Fruit fly (Drosophila melanogaster) whole organism, embryonic: ENCODE data around the gene vas.
A peak's percentile ranks its signal among the peaks of the same experiment; 100 is the strongest.

Source experiments
- Ada2b ChIP-seq: fragments of 200-800 bp; sonication (Bioruptor generic); IDR thresholded peaks from 2 replicates; pipeline ENCODE4 v1.3.6; 2022; ENCODE audit warnings: missing biosample characterization, missing genetic modification characterization
- B-H2 ChIP-seq: fragments of 200-800 bp; sonication (Bioruptor generic); optimal IDR thresholded peaks from 2 replicates; lab custom pipeline; 2018; ENCODE audit warnings: missing biosample characterization, mild to moderate bottlenecking, missing genetic modification characterization
- Blimp-1 ChIP-seq: fragments of 200-800 bp; sonication (Bioruptor generic); optimal IDR thresholded peaks from 3 replicates; lab custom pipeline; 2018; ENCODE audit warnings: missing biosample characterization, missing genetic modification characterization, mild to moderate bottlenecking, moderate library complexity, missing genetic modification reagents
- CG10654 ChIP-seq: fragments of 200-800 bp; sonication (Bioruptor generic); optimal IDR thresholded peaks from 2 replicates; lab custom pipeline; 2016; ENCODE audit warnings: missing biosample characterization, missing genetic modification characterization
- CG14710 ChIP-seq: fragments of 200-800 bp; sonication (Bioruptor generic); optimal IDR thresholded peaks from 3 replicates; lab custom pipeline; 2019; ENCODE audit warnings: missing biosample characterization, mild to moderate bottlenecking, missing genetic modification characterization, moderate library complexity
- CG14965 ChIP-seq: fragments of 200-800 bp; sonication (Bioruptor generic); optimal IDR thresholded peaks from 2 replicates; lab custom pipeline; 2016; ENCODE audit warnings: missing biosample characterization, missing genetic modification characterization, borderline replicate concordance
- CG15696 ChIP-seq: fragments of 200-800 bp; sonication (Bioruptor generic); optimal IDR thresholded peaks from 2 replicates; lab custom pipeline; 2019; ENCODE audit warnings: missing biosample characterization, mild to moderate bottlenecking, missing genetic modification characterization, moderate library complexity
- CG16813 ChIP-seq: fragments of 200-800 bp; sonication (Bioruptor generic); IDR thresholded peaks from 3 replicates; pipeline ENCODE4 v1.3.6; 2022; ENCODE audit warnings: missing biosample characterization, missing genetic modification characterization; ENCODE audit not compliant: partially characterized antibody
- CG16863 ChIP-seq: fragments of 200-800 bp; sonication (Bioruptor generic); optimal IDR thresholded peaks from 3 replicates; lab custom pipeline; 2016; ENCODE audit warnings: missing biosample characterization, missing genetic modification characterization
- CG17385 ChIP-seq: fragments of 200-800 bp; sonication (Bioruptor generic); optimal IDR thresholded peaks from 3 replicates; lab custom pipeline; 2018; ENCODE audit warnings: missing biosample characterization, mild to moderate bottlenecking, missing genetic modification characterization
- CG2120 ChIP-seq: fragments of 200-800 bp; sonication (Bioruptor generic); optimal IDR thresholded peaks from 3 replicates; lab custom pipeline; 2016; ENCODE audit warnings: missing biosample characterization, missing genetic modification characterization
- CG3726 ChIP-seq: fragments of 200-800 bp; sonication (Bioruptor generic); IDR thresholded peaks from 3 replicates; pipeline ENCODE4, ENCODE4 v1.3.6; 2022; ENCODE audit warnings: missing biosample characterization, missing genetic modification characterization
- CG43689 ChIP-seq: fragments of 200-800 bp; sonication (Bioruptor generic); IDR thresholded peaks from 2 replicates; pipeline ENCODE4 v1.3.6; 2022; ENCODE audit warnings: missing biosample characterization, missing genetic modification characterization
- CG4404 ChIP-seq: fragments of 200-800 bp; sonication (Bioruptor generic); IDR thresholded peaks from 2 replicates; pipeline ENCODE4 v1.3.6; 2022; ENCODE audit warnings: missing biosample characterization, missing genetic modification characterization
- CG4424 ChIP-seq: fragments of 200-800 bp; sonication (Bioruptor generic); optimal IDR thresholded peaks from 3 replicates; lab custom pipeline; 2016; ENCODE audit warnings: missing biosample characterization, missing genetic modification characterization
- CG7372 ChIP-seq: fragments of 200-800 bp; sonication (Bioruptor generic); IDR thresholded peaks from 2 replicates; pipeline ENCODE4 v1.3.6; 2022; ENCODE audit warnings: missing biosample characterization, missing genetic modification characterization
- CG9215 ChIP-seq: fragments of 200-800 bp; sonication (Bioruptor generic); IDR thresholded peaks from 2 replicates; pipeline ENCODE4 v1.3.6; 2022; ENCODE audit warnings: missing biosample characterization, missing genetic modification characterization
- CG9797 ChIP-seq: fragments of 200-800 bp; sonication (Bioruptor generic); optimal IDR thresholded peaks from 3 replicates; lab custom pipeline; 2018; ENCODE audit warnings: missing biosample characterization, mild to moderate bottlenecking, missing genetic modification characterization
- CG9932 ChIP-seq: fragments of 200-800 bp; sonication (Bioruptor generic); IDR thresholded peaks from 2 replicates; pipeline ENCODE4 v1.3.6; 2022; ENCODE audit warnings: missing biosample characterization, missing genetic modification characterization
- CHES-1-like ChIP-seq: fragments of 200-800 bp; sonication (Bioruptor generic); optimal IDR thresholded peaks from 2 replicates; lab custom pipeline; 2016; ENCODE audit warnings: missing biosample characterization, missing genetic modification characterization
- D19B ChIP-seq: fragments of 200-800 bp; sonication (Bioruptor generic); optimal IDR thresholded peaks from 2 replicates; lab custom pipeline; 2017; ENCODE audit warnings: missing biosample characterization, mild to moderate bottlenecking, missing genetic modification characterization
- Dp ChIP-seq: fragments of 200-800 bp; sonication (Bioruptor generic); optimal IDR thresholded peaks from 2 replicates; lab custom pipeline; 2018; ENCODE audit warnings: missing biosample characterization, mild to moderate bottlenecking, missing genetic modification characterization, moderate library complexity
- Dref ChIP-seq: fragments of 200-800 bp; sonication (Bioruptor generic); IDR thresholded peaks from 2 replicates; pipeline ENCODE4 v1.3.6; 2022; ENCODE audit warnings: missing biosample characterization, missing genetic modification characterization
- HLHmδ ChIP-seq: fragments of 200-800 bp; sonication (Bioruptor generic); optimal IDR thresholded peaks from 2 replicates; lab custom pipeline; 2018; ENCODE audit warnings: missing biosample characterization, mild to moderate bottlenecking, missing genetic modification characterization, moderate library complexity
- Lhr ChIP-seq: fragments of 200-800 bp; sonication (Bioruptor generic); optimal IDR thresholded peaks from 3 replicates; lab custom pipeline; 2017; ENCODE audit warnings: mild to moderate bottlenecking, missing biosample characterization, missing genetic modification reagents, missing genetic modification characterization
- MESR4 ChIP-seq: fragments of 200-800 bp; sonication (Bioruptor generic); optimal IDR thresholded peaks from 2 replicates; lab custom pipeline; 2018; ENCODE audit warnings: missing biosample characterization, mild to moderate bottlenecking, missing genetic modification characterization, moderate library complexity
- Neu2 ChIP-seq: fragments of 200-800 bp; sonication (Bioruptor generic); optimal IDR thresholded peaks from 3 replicates; lab custom pipeline; 2016; ENCODE audit warnings: missing biosample characterization, missing genetic modification characterization, borderline replicate concordance
- Opbp ChIP-seq: fragments of 200-800 bp; sonication (Bioruptor generic); IDR thresholded peaks from 3 replicates; pipeline ENCODE4 v1.3.6; 2022; ENCODE audit warnings: missing biosample characterization, missing genetic modification characterization; ENCODE audit not compliant: partially characterized antibody
- aop ChIP-seq: fragments of 200-800 bp; sonication (Bioruptor generic); IDR thresholded peaks from 2 replicates; pipeline ENCODE4 v1.3.6; 2022; ENCODE audit warnings: missing biosample characterization, missing genetic modification characterization
- bab2 ChIP-seq: fragments of 200-800 bp; sonication (Bioruptor generic); optimal IDR thresholded peaks from 2 replicates; lab custom pipeline; 2016; ENCODE audit warnings: missing biosample characterization, missing genetic modification characterization
- cad ChIP-seq: fragments of >200 bp; optimal IDR thresholded peaks from 2 replicates; lab custom pipeline; 2017; ENCODE audit warnings: missing biosample characterization, missing genetic modification characterization
- caup ChIP-seq: fragments of 200-800 bp; sonication (Bioruptor generic); optimal IDR thresholded peaks from 3 replicates; lab custom pipeline; 2017; ENCODE audit warnings: missing biosample characterization, mild to moderate bottlenecking, missing genetic modification characterization, moderate library complexity; ENCODE audit not compliant: severe bottlenecking
- dmrt99B ChIP-seq: fragments of 200-800 bp; sonication (Bioruptor generic); optimal IDR thresholded peaks from 2 replicates; lab custom pipeline; 2018; ENCODE audit warnings: missing biosample characterization, mild to moderate bottlenecking, missing genetic modification characterization, moderate library complexity
- ems ChIP-seq: fragments of 200-800 bp; sonication (Bioruptor generic); optimal IDR thresholded peaks from 3 replicates; lab custom pipeline; 2016; ENCODE audit warnings: missing biosample characterization, missing genetic modification characterization
- esg ChIP-seq: fragments of 200-800 bp; sonication (Bioruptor generic); conservative IDR thresholded peaks from 2 replicates; pipeline ENCODE4 v1.3.6; 2022; ENCODE audit warnings: missing biosample characterization, missing genetic modification characterization
- fd102C ChIP-seq: fragments of 200-800 bp; sonication (Bioruptor generic); optimal IDR thresholded peaks from 2 replicates; lab custom pipeline; 2018; ENCODE audit warnings: missing biosample characterization, mild to moderate bottlenecking, missing genetic modification characterization, moderate library complexity
- fd96Cb ChIP-seq: fragments of 200-800 bp; sonication (Bioruptor generic); optimal IDR thresholded peaks from 2 replicates; lab custom pipeline; 2018; ENCODE audit warnings: missing biosample characterization, mild to moderate bottlenecking, missing genetic modification characterization, moderate library complexity
- ftz-f1 ChIP-seq: fragments of 200-800 bp; sonication (Bioruptor generic); optimal IDR thresholded peaks from 2 replicates; lab custom pipeline; 2016; ENCODE audit warnings: missing biosample characterization, missing genetic modification characterization
- ham ChIP-seq: fragments of 200-800 bp; sonication (Bioruptor generic); IDR thresholded peaks from 2 replicates; pipeline ENCODE4 v1.3.6; 2022; ENCODE audit warnings: missing biosample characterization, missing genetic modification characterization
- jing ChIP-seq: fragments of 200-800 bp; sonication (Bioruptor generic); optimal IDR thresholded peaks from 2 replicates; lab custom pipeline; 2018; ENCODE audit warnings: missing biosample characterization, mild to moderate bottlenecking, missing genetic modification characterization
- knrl ChIP-seq: fragments of 200-800 bp; sonication (Bioruptor generic); IDR thresholded peaks from 3 replicates; pipeline ENCODE4 v1.3.6; 2022; ENCODE audit warnings: missing biosample characterization, missing genetic modification characterization; ENCODE audit not compliant: partially characterized antibody
- lmd ChIP-seq: fragments of 200-800 bp; sonication (Bioruptor generic); IDR thresholded peaks from 2 replicates; pipeline ENCODE4 v1.3.6; 2022; ENCODE audit warnings: missing biosample characterization, missing genetic modification characterization
- maf-S ChIP-seq: fragments of 200-800 bp; sonication (Bioruptor generic); optimal IDR thresholded peaks from 2 replicates; lab custom pipeline; 2016; ENCODE audit warnings: missing biosample characterization, missing genetic modification characterization
- mirr ChIP-seq: fragments of 200-800 bp; sonication (Bioruptor generic); optimal IDR thresholded peaks from 3 replicates; lab custom pipeline; 2018; ENCODE audit warnings: missing biosample characterization, mild to moderate bottlenecking, missing genetic modification characterization
- p53 ChIP-seq: fragments of 200-800 bp; sonication (Bioruptor generic); optimal IDR thresholded peaks from 2 replicates; lab custom pipeline; 2016; ENCODE audit warnings: missing biosample characterization, missing genetic modification characterization
- slou ChIP-seq: fragments of 200-800 bp; sonication (Bioruptor generic); optimal IDR thresholded peaks from 3 replicates; lab custom pipeline; 2016; ENCODE audit warnings: missing biosample characterization, missing genetic modification characterization
- wek ChIP-seq: fragments of 200-800 bp; sonication (Bioruptor generic); optimal IDR thresholded peaks from 3 replicates; lab custom pipeline; 2018; ENCODE audit warnings: missing biosample characterization, mild to moderate bottlenecking, missing genetic modification characterization, moderate library complexity
- wor ChIP-seq: fragments of 200-800 bp; sonication (Bioruptor generic); IDR thresholded peaks from 2 replicates; pipeline ENCODE4 v1.3.6; 2022; ENCODE audit warnings: missing biosample characterization, missing genetic modification characterization

The vas gene

DNA sequence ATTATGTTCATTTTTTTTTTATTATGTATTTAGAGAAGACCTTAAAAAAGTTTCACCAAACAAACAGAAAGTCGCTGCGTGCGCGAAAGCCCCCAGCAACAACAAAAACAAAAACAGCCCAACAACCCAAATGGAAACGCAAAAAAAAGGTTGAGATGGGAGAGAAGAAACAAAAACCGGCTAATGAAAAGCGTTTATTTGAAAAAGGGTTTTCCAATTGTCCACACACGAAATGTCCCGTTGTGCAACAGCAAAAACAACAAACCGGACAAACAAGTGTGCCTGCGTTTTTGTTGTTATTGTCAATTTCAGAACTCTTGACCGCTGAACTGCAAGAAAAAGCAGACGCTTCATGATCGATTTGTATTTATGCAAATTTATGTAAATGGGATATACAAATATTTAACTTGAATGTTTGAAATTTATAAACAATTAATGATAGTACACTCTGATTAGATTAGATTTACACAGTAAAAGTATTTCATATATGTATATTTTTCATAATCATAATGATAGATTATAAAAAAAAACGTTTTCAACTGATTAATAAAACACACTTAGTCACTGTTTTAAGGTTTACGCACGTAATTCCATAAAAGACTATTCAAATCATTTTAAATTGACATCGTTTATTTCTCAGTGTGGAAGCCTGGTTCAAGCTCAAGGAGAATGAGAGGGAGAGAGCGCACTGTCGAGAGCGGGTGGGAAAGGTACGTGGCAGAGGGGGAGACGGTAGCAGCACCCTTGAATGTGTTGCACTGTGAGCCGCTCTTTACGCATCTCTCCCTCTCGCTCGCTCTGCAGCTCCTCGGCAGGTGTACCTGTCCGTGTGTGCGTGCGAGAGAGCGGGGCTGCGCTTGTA lies 4.9 kb upstream of the vas start (continued):
- TF ChIP-seq fd102C = no peak
- peak; percentile 86 for TF ChIP-seq dmrt99B
- TF ChIP-seq HLHmδ (GFP tag; lab: Kevin White, UChicago) = peak; percentile 70
- peak; percentile 77 for TF ChIP-seq lmd (GFP tag; lab: Robert Waterston, UW)
- peak; percentile 5 for TF ChIP-seq jing (GFP tag; lab: Kevin White, UChicago)
- TF ChIP-seq B-H2 (GFP tag; lab: Kevin White, UChicago) = no peak
- peak; percentile 79 for TF ChIP-seq CG15696 (tag; lab: Kevin White, UChicago)
- TF ChIP-seq CG7372 (GFP tag; lab: Robert Waterston, UW) = peak; percentile 50; the same call in 1 of the 2 replicates
- TF ChIP-seq Dp (GFP tag; lab: Kevin White, UChicago) = no peak
- no peak for TF ChIP-seq mirr (GFP tag; lab: Kevin White, UChicago)
- 0 out of 3 replicates have a peak, but pooled peaks have one; percentile 21 for TF ChIP-seq Opbp (GFP tag; lab: Robert Waterston, UW)
- TF ChIP-seq p53 (GFP tag; lab: Kevin White, UChicago) = no peak
- no peak for TF ChIP-seq knrl
- peak; percentile 14 for TF ChIP-seq slou (GFP tag; lab: Kevin White, UChicago)
- no peak for TF ChIP-seq MESR4 (GFP tag; lab: Kevin White, UChicago)
- peak; percentile 59 for TF ChIP-seq wor
- TF ChIP-seq caup = peak; percentile 55
- peak; percentile 73 for TF ChIP-seq CG10654 (GFP tag; lab: Kevin White, UChicago)
- no peak for TF ChIP-seq wek
- TF ChIP-seq D19B (GFP tag; lab: Kevin White, UChicago) = peak; percentile 18
- no peak for TF ChIP-seq Neu2 (GFP tag; lab: Kevin White, UChicago)
- TF ChIP-seq cad (GFP tag; lab: Kevin White, UChicago) = no peak
- TF ChIP-seq CG4424 (GFP tag; lab: Kevin White, UChicago) = peak; percentile 85
- TF ChIP-seq CG9932 (GFP tag; lab: Robert Waterston, UW) = peak; percentile 51
- TF ChIP-seq Lhr = peak; percentile 29
- TF ChIP-seq Dref (GFP tag; lab: Robert Waterston, UW) = no peak
- TF ChIP-seq ftz-f1 (GFP tag; lab: Kevin White, UChicago) = peak; percentile 37
- peak; percentile 31 for TF ChIP-seq CG2120 (GFP tag; lab: Kevin White, UChicago)
- peak; percentile 68 for TF ChIP-seq CG17385
- TF ChIP-seq bab2 (GFP tag; lab: Kevin White, UChicago) = no peak
- peak; percentile 67; the same call in 1 of the 2 replicates for TF ChIP-seq Ada2b (GFP tag; lab: Robert Waterston, UW)
- TF ChIP-seq CG4404 (GFP tag; lab: Robert Waterston, UW) = peak; percentile 58
- peak; percentile 91 for TF ChIP-seq CG14710 (tag; lab: Kevin White, UChicago)
- peak; percentile 41 for TF ChIP-seq ems (GFP tag; lab: Kevin White, UChicago)
- TF ChIP-seq CG16813 = no peak
- TF ChIP-seq maf-S (GFP tag; lab: Kevin White, UChicago) = no peak
- 0 out of 2 replicates have a peak, but pooled peaks have one; percentile 39 for TF ChIP-seq aop (GFP tag; lab: Robert Waterston, UW)
- no peak for TF ChIP-seq CG9215 (GFP tag; lab: Robert Waterston, UW)
- TF ChIP-seq CG14965 (GFP tag; lab: Kevin White, UChicago) = no peak
- TF ChIP-seq CHES-1-like (GFP tag; lab: Kevin White, UChicago) = no peak
- TF ChIP-seq CG43689 (GFP tag; lab: Robert Waterston, UW) = no peak
- peak; percentile 65 for TF ChIP-seq esg
- peak; percentile 73; the same call in 1 of the 3 replicates for TF ChIP-seq CG3726
- peak; percentile 86 for TF ChIP-seq fd96Cb (tag; lab: Kevin White, UChicago)
- TF ChIP-seq CG9797 (GFP tag; lab: Kevin White, UChicago) = no peak
- TF ChIP-seq Blimp-1 (GFP tag; lab: Kevin White, UChicago) = peak; percentile 82
- TF ChIP-seq CG16863 (GFP tag; lab: Kevin White, UChicago) = peak; percentile 19
- no peak for TF ChIP-seq ham (GFP tag; lab: Robert Waterston, UW)
